Worm (Caenorhabditis elegans) whole organism, L3 larva: Measurements from ENCODE around the gene bath-2.

ENCODE experiments used
- R02D3.7 ChIP-seq: fragments of 150-350 bp; optimal IDR thresholded peaks from 2 replicates; lab custom pipeline; 2014; ENCODE audit warnings: missing biosample characterization, missing genetic modification characterization
- aly-2 ChIP-seq: fragments of 150-350 bp; optimal IDR thresholded peaks from 2 replicates; lab custom pipeline; 2014; ENCODE audit warnings: missing biosample characterization, missing genetic modification characterization
- daf-12 ChIP-seq: fragments of 150-350 bp; optimal IDR thresholded peaks from 2 replicates; lab custom pipeline; 2014; ENCODE audit warnings: missing biosample characterization, missing genetic modification reagents, missing genetic modification characterization
- fos-1 ChIP-seq: fragments of 150-350 bp; optimal IDR thresholded peaks from 2 replicates; lab custom pipeline; 2014; ENCODE audit warnings: missing biosample characterization, missing genetic modification characterization
- nhr-12 ChIP-seq: fragments of 150-350 bp; optimal IDR thresholded peaks from 2 replicates; lab custom pipeline; 2014; ENCODE audit warnings: missing biosample characterization, missing genetic modification characterization
- nhr-76 ChIP-seq: fragments of 150-350 bp; sonication (generic microtip); optimal IDR thresholded peaks from 5 replicates; lab custom pipeline; 2014; ENCODE audit warnings: missing biosample characterization, missing genetic modification characterization
- skn-1 ChIP-seq: fragments of 150-350 bp; optimal IDR thresholded peaks from 2 replicates; lab custom pipeline; 2014; ENCODE audit warnings: missing biosample characterization, missing genetic modification characterization
- unc-39 ChIP-seq: sonication (generic microtip); optimal IDR thresholded peaks from 4 replicates; lab custom pipeline; 2017; ENCODE audit warnings: missing biosample characterization, missing genetic modification characterization
- ztf-11 ChIP-seq: fragments of 150-350 bp; optimal IDR thresholded peaks from 2 replicates; lab custom pipeline; 2014; ENCODE audit warnings: missing biosample characterization, missing genetic modification characterization

DNA sequence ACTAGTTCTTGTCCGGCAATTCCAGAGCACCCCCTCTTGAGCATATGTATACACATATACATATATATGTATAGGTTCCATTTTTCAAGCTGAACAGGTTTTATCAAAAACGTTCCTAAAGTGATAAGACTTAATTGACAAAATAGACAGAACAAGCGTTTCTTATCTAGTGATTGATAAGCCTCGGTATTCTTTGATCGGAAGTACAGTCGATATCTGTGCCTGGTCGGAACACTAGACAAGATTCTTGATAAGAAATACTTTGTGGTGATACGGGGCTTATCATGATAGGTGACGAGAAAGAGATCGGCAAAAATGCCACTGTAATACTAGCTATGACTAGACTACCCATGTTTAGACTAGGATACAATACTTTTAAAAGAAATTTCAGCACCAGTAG lies 26.6 kb upstream of the bath-2 start:
- no peak for TF ChIP-seq skn-1 (tag; lab: Kevin White, UChicago)
- TF ChIP-seq fos-1: no peak
- TF ChIP-seq nhr-12: no peak
- no peak for TF ChIP-seq nhr-76 (tag; lab: Kevin White, UChicago)
- no peak for TF ChIP-seq R02D3.7
- TF ChIP-seq ztf-11 (tag; lab: Kevin White, UChicago): no peak
- no peak for TF ChIP-seq unc-39
- no peak for TF ChIP-seq daf-12 (tag; lab: Kevin White, UChicago)
- TF ChIP-seq aly-2 (tag; lab: Kevin White, UChicago): no peak
